Worm (Caenorhabditis elegans) whole organism, L2 larva: ENCODE measurements around the gene asm-1.

Source experiments
- C34F6.9 ChIP-seq: fragments of 150-350 bp; optimal IDR thresholded peaks from 2 replicates; lab custom pipeline; 2014; ENCODE audit warnings: missing biosample characterization, missing genetic modification characterization
- F13H6.1 ChIP-seq: sonication (generic microtip); optimal IDR thresholded peaks from 2 replicates; lab custom pipeline; 2016; ENCODE audit warnings: missing genetic modification characterization, missing compliant biosample characterization
- R02D3.7 ChIP-seq: fragments of 150-350 bp; optimal IDR thresholded peaks from 2 replicates; lab custom pipeline; 2014; ENCODE audit warnings: missing biosample characterization, missing genetic modification characterization
- Y55F3AM.14 ChIP-seq: fragments of 200-800 bp; sonication (Bioruptor generic); optimal IDR thresholded peaks from 2 replicates; lab custom pipeline; 2018; ENCODE audit warnings: mild to moderate bottlenecking, missing genetic modification characterization, missing compliant biosample characterization
- alr-1 ChIP-seq: fragments of 150-350 bp; optimal IDR thresholded peaks from 2 replicates; lab custom pipeline; 2014; ENCODE audit warnings: missing biosample characterization, missing genetic modification characterization
- aly-2 ChIP-seq: fragments of 150-350 bp; optimal IDR thresholded peaks from 2 replicates; lab custom pipeline; 2014; ENCODE audit warnings: missing biosample characterization, missing genetic modification characterization
- blmp-1 ChIP-seq: sonication (generic microtip); optimal IDR thresholded peaks from 2 replicates; lab custom pipeline; 2017; ENCODE audit warnings: missing genetic modification characterization, mild to moderate bottlenecking, missing compliant biosample characterization, antibody characterized with exemption, moderate library complexity; ENCODE audit not compliant: insufficient read depth
- ceh-82 ChIP-seq: fragments of 150-350 bp; optimal IDR thresholded peaks from 2 replicates; lab custom pipeline; 2014; ENCODE audit warnings: missing biosample characterization, missing genetic modification characterization
- dmd-4 ChIP-seq: sonication (generic microtip); optimal IDR thresholded peaks from 2 replicates; lab custom pipeline; 2017; ENCODE audit warnings: missing biosample characterization, missing genetic modification characterization
- egl-27 ChIP-seq: sonication (generic microtip); optimal IDR thresholded peaks from 3 replicates; lab custom pipeline; 2017; ENCODE audit warnings: missing biosample characterization, missing genetic modification reagents, missing genetic modification characterization
- elt-1 ChIP-seq: fragments of 150-350 bp; optimal IDR thresholded peaks from 2 replicates; lab custom pipeline; 2014; ENCODE audit warnings: missing biosample characterization, missing genetic modification characterization
- gmeb-1 ChIP-seq: fragments of 150-350 bp; optimal IDR thresholded peaks from 2 replicates; lab custom pipeline; 2014; ENCODE audit warnings: missing biosample characterization, missing genetic modification characterization
- lin-11 ChIP-seq: fragments of 150-350 bp; sonication (generic microtip); optimal IDR thresholded peaks from 2 replicates; lab custom pipeline; 2014; ENCODE audit warnings: missing biosample characterization, missing genetic modification characterization, inconsistent platforms, mixed read lengths
- lin-13 ChIP-seq: fragments of 150-350 bp; optimal IDR thresholded peaks from 2 replicates; lab custom pipeline; 2014; ENCODE audit warnings: missing biosample characterization, missing genetic modification reagents, missing genetic modification characterization
- mbf-1 ChIP-seq: sonication (generic microtip); optimal IDR thresholded peaks from 2 replicates; lab custom pipeline; 2017; ENCODE audit warnings: missing biosample characterization, missing genetic modification characterization
- mdl-1 ChIP-seq, 2 experiments: fragments of 150-350 bp in 1 of 2; sonication (generic microtip) in 1 of 2; optimal IDR thresholded peaks; 2 replicates each; lab custom pipeline; 2017; ENCODE audit warnings: missing biosample characterization in 2 of 2, missing genetic modification characterization in 2 of 2
- nhr-10 ChIP-seq: sonication (generic microtip); optimal IDR thresholded peaks from 2 replicates; lab custom pipeline; 2017; ENCODE audit warnings: missing biosample characterization, missing genetic modification characterization
- nhr-11 ChIP-seq: fragments of 150-350 bp; optimal IDR thresholded peaks from 2 replicates; lab custom pipeline; 2014; ENCODE audit warnings: missing biosample characterization, missing genetic modification characterization
- nhr-129 ChIP-seq: fragments of 150-350 bp; optimal IDR thresholded peaks from 2 replicates; lab custom pipeline; 2014; ENCODE audit warnings: missing biosample characterization, missing genetic modification characterization
- nhr-23 ChIP-seq: fragments of 150-350 bp; optimal IDR thresholded peaks from 2 replicates; lab custom pipeline; 2014; ENCODE audit warnings: missing biosample characterization, missing genetic modification reagents, missing genetic modification characterization
- nhr-237 ChIP-seq: fragments of 150-350 bp; optimal IDR thresholded peaks from 2 replicates; lab custom pipeline; 2014; ENCODE audit warnings: missing biosample characterization, missing genetic modification characterization
- nhr-25 ChIP-seq: fragments of 150-350 bp; sonication (generic microtip); optimal IDR thresholded peaks from 3 replicates; lab custom pipeline; 2014; ENCODE audit warnings: missing biosample characterization, missing genetic modification characterization
- nhr-77 ChIP-seq: fragments of 150-350 bp; optimal IDR thresholded peaks from 2 replicates; lab custom pipeline; 2014; ENCODE audit warnings: missing biosample characterization, missing genetic modification characterization
- peb-1 ChIP-seq: fragments of 150-350 bp; optimal IDR thresholded peaks from 2 replicates; lab custom pipeline; 2014; ENCODE audit warnings: missing biosample characterization, missing genetic modification characterization
- skn-1 ChIP-seq: sonication (generic microtip); optimal IDR thresholded peaks from 2 replicates; lab custom pipeline; 2017; ENCODE audit warnings: missing biosample characterization, missing genetic modification characterization
- sma-9 ChIP-seq, 2 experiments: fragments of 150-350 bp in 1 of 2; sonication (generic microtip) in 1 of 2; optimal IDR thresholded peaks; 2 replicates each; lab custom pipeline; 2014 to 2016; ENCODE audit warnings: missing genetic modification characterization in 2 of 2, mild to moderate bottlenecking in 1 of 2, missing biosample characterization in 1 of 2, missing compliant biosample characterization in 1 of 2, missing genetic modification reagents in 1 of 2, moderate library complexity in 1 of 2
- snpc-4 ChIP-seq: fragments of 150-350 bp; optimal IDR thresholded peaks from 2 replicates; lab custom pipeline; 2014; ENCODE audit warnings: missing biosample characterization, missing genetic modification characterization
- unc-39 ChIP-seq: fragments of 150-350 bp; optimal IDR thresholded peaks from 2 replicates; lab custom pipeline; 2014; ENCODE audit warnings: missing biosample characterization, missing genetic modification characterization
- unc-55 ChIP-seq: fragments of 150-350 bp; sonication (generic microtip); optimal IDR thresholded peaks from 3 replicates; lab custom pipeline; 2014; ENCODE audit warnings: missing biosample characterization, missing genetic modification reagents, missing genetic modification characterization
- zag-1 ChIP-seq: fragments of 150-350 bp; optimal IDR thresholded peaks from 2 replicates; lab custom pipeline; 2014; ENCODE audit warnings: missing biosample characterization, missing genetic modification characterization
- ztf-1 ChIP-seq: fragments of 200-800 bp; sonication (Bioruptor generic); conservative IDR thresholded peaks from 2 replicates; pipeline ENCODE4 v1.3.6; 2022; ENCODE audit warnings: missing genetic modification characterization, missing compliant biosample characterization

The asm-1 gene

DNA sequence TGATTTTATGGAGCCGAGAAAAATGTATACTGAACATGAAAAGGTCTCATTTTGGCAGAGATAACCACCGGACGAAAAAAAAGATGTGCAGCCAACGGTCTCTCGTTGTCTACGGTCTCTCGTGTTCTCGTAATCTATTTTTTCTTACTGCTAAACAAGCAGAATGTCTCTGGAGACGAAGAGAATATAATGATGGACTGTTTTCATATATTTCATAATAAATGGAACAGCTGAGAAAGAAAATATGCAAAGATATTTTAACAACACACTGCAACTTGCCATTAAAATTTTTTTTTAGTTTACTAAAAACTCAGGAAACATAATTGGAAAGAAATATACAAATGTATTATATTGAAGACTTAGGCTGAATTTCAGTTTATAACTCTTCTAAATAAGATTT lies 20.2 kb downstream of the asm-1 start:
- TF ChIP-seq unc-39: no peak
- no peak for TF ChIP-seq skn-1
- TF ChIP-seq unc-55 (GFP tag; lab: Kevin White, UChicago): peak; percentile 58
- TF ChIP-seq C34F6.9 (tag; lab: Kevin White, UChicago): peak; percentile 45
- no peak for TF ChIP-seq Y55F3AM.14 (GFP tag; lab: Kevin White, UChicago)
- TF ChIP-seq nhr-25 (tag; lab: Kevin White, UChicago): no peak
- TF ChIP-seq nhr-237: no peak

DNA sequence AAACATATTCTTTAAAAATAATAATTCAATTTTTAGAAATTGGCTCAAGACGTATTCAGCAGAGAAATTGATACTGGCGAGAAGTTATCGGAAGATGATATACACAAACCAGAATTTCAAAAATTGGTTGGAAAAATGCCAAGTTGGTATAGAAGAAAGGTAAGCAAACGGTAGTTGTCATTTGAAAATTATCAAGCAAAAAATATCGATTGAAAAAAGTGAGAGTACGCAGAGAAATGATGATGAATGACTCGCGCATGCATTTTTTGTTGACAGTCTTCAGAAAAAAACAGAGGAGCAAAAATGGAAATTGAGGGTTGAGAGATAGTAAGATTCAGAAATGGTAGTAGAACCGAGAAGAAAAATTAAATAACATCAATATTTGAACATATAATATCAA lies 23.1 kb downstream of the asm-1 start:
- TF ChIP-seq unc-39: no peak
- TF ChIP-seq snpc-4: no peak
- TF ChIP-seq ztf-1 (GFP tag; lab: Robert Waterston, UW): no peak
- TF ChIP-seq gmeb-1 (tag; lab: Kevin White, UChicago): no peak
- TF ChIP-seq blmp-1 (tag; lab: Kevin White, UChicago): no peak
- TF ChIP-seq zag-1 (tag; lab: Kevin White, UChicago): no peak

DNA sequence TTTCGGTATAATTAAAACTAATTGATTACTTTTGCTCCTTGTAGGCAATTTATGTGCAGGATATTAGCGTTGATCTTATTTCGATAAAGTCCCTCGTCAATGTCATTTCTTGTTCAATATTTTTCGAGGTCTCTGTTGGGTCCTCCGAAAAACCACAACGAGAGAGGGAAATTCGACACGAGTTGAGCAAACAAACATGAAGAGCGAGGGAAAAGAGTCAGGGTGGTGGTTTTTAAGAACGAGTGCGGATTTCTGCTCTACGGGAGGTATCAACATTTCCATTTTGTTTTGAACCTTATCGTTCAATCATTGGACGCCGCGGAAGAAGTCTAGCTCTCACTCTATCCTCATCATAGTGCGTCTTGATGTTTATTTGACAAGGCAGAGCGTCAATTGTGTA lies 24.9 kb downstream of the asm-1 start:
- TF ChIP-seq aly-2 (tag; lab: Kevin White, UChicago) (no peak), lin-13 (GFP tag; lab: Kevin White, UChicago) (no peak), ceh-82 (tag; lab: Kevin White, UChicago) (no peak), zag-1 (tag; lab: Kevin White, UChicago) (no peak), peb-1 (no peak), elt-1 (tag; lab: Kevin White, UChicago) (no peak), mbf-1 (no peak), egl-27 (tag; lab: Kevin White, UChicago) (no peak), nhr-11 (no peak), alr-1 (tag; lab: Kevin White, UChicago) (no peak), lin-11 (no peak), F13H6.1 (no peak)

DNA sequence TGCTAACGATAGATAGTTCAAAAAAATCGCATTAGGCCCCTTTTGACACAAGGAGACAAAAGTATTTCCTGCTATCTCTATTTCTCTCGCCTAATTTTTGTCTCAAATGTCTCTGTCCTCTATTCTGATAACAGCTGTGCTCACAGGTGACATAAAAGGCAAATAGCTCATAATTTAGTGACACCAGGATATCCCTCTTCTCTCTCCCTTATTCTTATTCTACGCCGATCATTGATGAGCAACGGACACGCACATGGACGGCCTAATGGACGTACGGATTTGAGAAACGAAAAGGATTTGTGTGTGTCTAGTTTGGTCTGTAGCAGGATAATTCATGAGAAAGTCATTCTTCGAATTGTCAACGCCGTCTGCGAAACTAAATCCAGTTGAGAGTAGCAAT lies 26.1 kb downstream of the asm-1 start:
- TF ChIP-seq mdl-1 (tag; optimal IDR thresholded peaks at IDR 0.05; lab: Kevin White, UChicago): no peak
- TF ChIP-seq R02D3.7 (tag; lab: Kevin White, UChicago): no peak
- TF ChIP-seq Y55F3AM.14 (GFP tag; lab: Kevin White, UChicago): no peak
- no peak for TF ChIP-seq nhr-10 (tag; lab: Kevin White, UChicago)
- no peak for TF ChIP-seq mbf-1
- no peak for TF ChIP-seq nhr-129
- TF ChIP-seq, all 48 proteins: peak for 0

DNA sequence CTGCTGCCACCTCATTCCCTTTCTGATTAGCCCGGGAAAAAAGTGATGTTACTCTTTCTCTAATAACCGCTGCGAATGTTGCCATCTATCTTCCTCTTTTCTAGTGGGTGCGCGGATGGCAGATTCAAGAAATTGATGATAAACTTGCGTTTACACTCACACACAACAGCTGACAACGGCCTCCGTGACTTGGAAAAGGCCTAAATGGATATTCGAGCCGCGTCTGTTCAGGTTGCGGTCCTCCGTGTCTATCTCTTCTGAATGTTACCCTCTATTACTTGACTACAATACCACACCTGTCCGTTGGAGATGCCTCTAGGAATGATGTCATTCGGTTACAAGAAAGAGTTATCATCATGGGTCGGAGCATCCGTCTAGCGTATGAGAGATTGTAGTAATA lies 26.7 kb downstream of the asm-1 start:
- TF ChIP-seq Y55F3AM.14 (GFP tag; lab: Kevin White, UChicago): no peak
- TF ChIP-seq nhr-77: no peak
- TF ChIP-seq mbf-1: no peak
- no peak for TF ChIP-seq dmd-4 (tag; lab: Kevin White, UChicago)
- TF ChIP-seq F13H6.1: no peak
- no peak for TF ChIP-seq gmeb-1 (tag; lab: Kevin White, UChicago)

DNA sequence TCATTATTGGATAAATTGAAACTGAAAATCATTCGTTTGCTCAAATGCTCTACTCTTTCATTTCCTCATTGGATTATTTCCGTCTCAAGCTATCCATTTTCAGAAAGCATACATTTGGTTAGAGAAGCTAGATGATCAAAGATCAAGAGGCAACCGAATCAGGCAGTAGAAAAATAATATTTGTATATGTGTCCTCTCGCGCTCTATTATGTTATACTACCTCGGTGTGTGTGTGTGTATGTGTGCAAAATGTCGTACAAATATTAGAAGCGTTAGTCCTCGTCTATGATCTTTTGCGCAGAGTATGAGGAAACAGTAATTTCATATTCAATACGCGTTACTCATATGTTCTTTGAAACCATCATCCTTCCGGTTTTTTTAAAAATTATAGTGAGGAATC lies 27.2 kb downstream of the asm-1 start:
- TF ChIP-seq sma-9 (GFP tag; optimal IDR thresholded peaks at IDR 0.05; lab: Kevin White, UChicago): peak; percentile 27
- TF ChIP-seq sma-9 (tag; optimal IDR thresholded peaks at IDR 0.05; lab: Kevin White, UChicago): no peak
- TF ChIP-seq nhr-23 (tag; lab: Kevin White, UChicago): no peak

DNA sequence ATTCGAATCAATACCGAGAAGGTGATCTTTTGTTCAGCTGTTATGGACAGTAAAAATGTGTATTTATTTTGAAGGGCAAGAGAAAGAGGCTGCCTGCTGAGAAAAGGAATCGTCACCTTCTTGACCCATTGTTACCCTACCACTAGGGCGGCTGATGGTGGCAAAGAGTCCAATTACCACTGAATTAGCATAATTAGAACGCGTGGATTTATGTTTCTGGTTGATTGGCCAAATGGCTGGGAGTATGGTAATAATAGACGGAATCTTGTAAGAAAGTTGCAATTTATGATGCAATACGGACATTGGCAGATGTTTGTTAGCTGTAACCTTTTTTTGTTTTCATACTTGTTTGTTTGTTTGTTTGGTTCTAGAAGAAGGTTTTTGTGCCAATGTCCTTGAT lies 30.0 kb downstream of the asm-1 start:
- TF ChIP-seq blmp-1 (tag; lab: Kevin White, UChicago) (no peak), nhr-25 (tag; lab: Kevin White, UChicago) (peak; percentile 36)
